Worm (Caenorhabditis elegans) whole organism, mixed stage, embryonic: Measurements from ENCODE around the gene str-52.

Experiments
- ces-1 ChIP-seq: fragments of 150-350 bp; optimal IDR thresholded peaks from 2 replicates; lab custom pipeline; 2014; ENCODE audit warnings: missing biosample characterization, missing genetic modification reagents, missing genetic modification characterization
- lin-13 ChIP-seq: fragments of 150-350 bp; optimal IDR thresholded peaks from 2 replicates; lab custom pipeline; 2014; ENCODE audit warnings: missing biosample characterization, missing genetic modification characterization
- nhr-12 ChIP-seq: fragments of 150-350 bp; optimal IDR thresholded peaks from 2 replicates; lab custom pipeline; 2014; ENCODE audit warnings: missing biosample characterization, missing genetic modification characterization
- nhr-237 ChIP-seq: fragments of 150-350 bp; optimal IDR thresholded peaks from 2 replicates; lab custom pipeline; 2014; ENCODE audit warnings: missing biosample characterization, missing genetic modification characterization
- nhr-28 ChIP-seq: fragments of 150-350 bp; optimal IDR thresholded peaks from 2 replicates; lab custom pipeline; 2014; ENCODE audit warnings: missing biosample characterization, missing genetic modification characterization
- snpc-4 ChIP-seq: fragments of 150-350 bp; optimal IDR thresholded peaks from 2 replicates; lab custom pipeline; 2014; ENCODE audit warnings: missing biosample characterization, missing genetic modification characterization
- unc-39 ChIP-seq: fragments of 150-350 bp; optimal IDR thresholded peaks from 2 replicates; lab custom pipeline; 2014; ENCODE audit warnings: missing biosample characterization, missing genetic modification characterization

ce11 chrV:2138287-2138686 lies 7.7 kb downstream of the str-52 start:
- TF ChIP-seq nhr-237 (no peak), lin-13 (no peak), ces-1 (GFP tag; lab: Kevin White, UChicago) (no peak), snpc-4 (tag; lab: Kevin White, UChicago) (no peak), nhr-28 (tag; lab: Kevin White, UChicago) (no peak), nhr-12 (tag; lab: Kevin White, UChicago) (no peak), unc-39 (tag; lab: Kevin White, UChicago) (no peak)
